Worm (Caenorhabditis elegans) whole organism, L4 larva: ENCODE data around the gene C08F8.3.

Experiments
- F10B5.3 ChIP-seq: sonication (generic microtip); optimal IDR thresholded peaks from 2 replicates; lab custom pipeline; 2016; ENCODE audit warnings: mild to moderate bottlenecking, missing genetic modification characterization, missing compliant biosample characterization
- F26F4.8 ChIP-seq: fragments of 200-800 bp; sonication (Bioruptor generic); conservative IDR thresholded peaks from 2 replicates; pipeline ENCODE4 v1.3.6; 2022; ENCODE audit warnings: missing genetic modification characterization, missing compliant biosample characterization
- T20F7.1 ChIP-seq: fragments of 200-800 bp; sonication (Bioruptor generic); optimal IDR thresholded peaks from 2 replicates; lab custom pipeline; 2018; ENCODE audit warnings: mild to moderate bottlenecking, missing genetic modification characterization, missing compliant biosample characterization
- Y105C5A.15 ChIP-seq: fragments of 200-800 bp; sonication (Bioruptor generic); IDR thresholded peaks from 2 replicates; pipeline ENCODE4 v1.3.6; 2022; ENCODE audit warnings: missing genetic modification characterization, missing compliant biosample characterization
- Y75B8A.6 ChIP-seq: fragments of 200-800 bp; sonication (Bioruptor generic); IDR thresholded peaks from 2 replicates; pipeline ENCODE4 v1.3.6; 2022; ENCODE audit warnings: missing genetic modification reagents, missing genetic modification characterization, missing compliant biosample characterization
- ZK337.2 ChIP-seq: fragments of 200-800 bp; sonication (Bioruptor generic); IDR thresholded peaks from 2 replicates; pipeline ENCODE4 v1.3.6; 2022; ENCODE audit warnings: missing genetic modification reagents, missing genetic modification characterization, missing compliant biosample characterization
- ZK546.5 ChIP-seq, 2 experiments: sonication (generic microtip); optimal IDR thresholded peaks; 2 replicates each; lab custom pipeline; 2017; ENCODE audit warnings: missing biosample characterization in 2 of 2, missing genetic modification characterization in 2 of 2
- aha-1 ChIP-seq: fragments of 150-350 bp; peaks from one replicate; lab custom pipeline; 2014; ENCODE audit warnings: missing biosample characterization, missing genetic modification characterization
- aly-2 ChIP-seq: sonication (generic microtip); optimal IDR thresholded peaks from 2 replicates; lab custom pipeline; 2018; ENCODE audit warnings: missing biosample characterization, missing genetic modification characterization
- ceh-20 ChIP-seq: fragments of 200-800 bp; sonication (Bioruptor generic); IDR thresholded peaks from 2 replicates; pipeline ENCODE4 v1.3.6; 2022; ENCODE audit warnings: missing genetic modification reagents, missing genetic modification characterization, missing compliant biosample characterization
- ceh-28 ChIP-seq: fragments of 150-350 bp; optimal IDR thresholded peaks from 2 replicates; lab custom pipeline; 2014; ENCODE audit warnings: missing biosample characterization, missing genetic modification reagents, missing genetic modification characterization
- ceh-32 ChIP-seq: sonication (generic microtip); optimal IDR thresholded peaks from 2 replicates; lab custom pipeline; 2016; ENCODE audit warnings: mild to moderate bottlenecking, missing genetic modification characterization, missing compliant biosample characterization; ENCODE audit not compliant: poor library complexity
- cey-2 ChIP-seq: sonication (generic microtip); optimal IDR thresholded peaks from 3 replicates; lab custom pipeline; 2017; ENCODE audit warnings: missing genetic modification characterization, mild to moderate bottlenecking, missing compliant biosample characterization, antibody characterized with exemption, borderline replicate concordance; ENCODE audit not compliant: insufficient read depth
- ctbp-1 ChIP-seq: fragments of 200-800 bp; sonication (Bioruptor generic); IDR thresholded peaks from 2 replicates; pipeline ENCODE4 v1.3.6; 2022; ENCODE audit warnings: missing genetic modification reagents, missing genetic modification characterization, missing compliant biosample characterization
- daf-19 ChIP-seq: fragments of 200-800 bp; sonication (Bioruptor generic); conservative IDR thresholded peaks from 2 replicates; pipeline ENCODE4 v1.3.6; 2022; ENCODE audit warnings: missing genetic modification characterization, missing compliant biosample characterization
- dmd-8 ChIP-seq: fragments of 200-800 bp; sonication (Bioruptor generic); IDR thresholded peaks from 2 replicates; pipeline ENCODE4 v1.3.6; 2022; ENCODE audit warnings: missing genetic modification characterization, missing compliant biosample characterization
- dmd-9 ChIP-seq: fragments of 200-800 bp; sonication (Bioruptor generic); IDR thresholded peaks from 2 replicates; pipeline ENCODE4 v1.3.6; 2022; ENCODE audit warnings: missing genetic modification reagents, missing genetic modification characterization, missing compliant biosample characterization
- dpl-1 ChIP-seq: fragments of 150-350 bp; optimal IDR thresholded peaks from 2 replicates; lab custom pipeline; 2014; ENCODE audit warnings: missing biosample characterization, missing genetic modification reagents, missing genetic modification characterization
- fkh-10 ChIP-seq: fragments of 150-350 bp; optimal IDR thresholded peaks from 2 replicates; lab custom pipeline; 2014; ENCODE audit warnings: missing biosample characterization, missing genetic modification reagents, missing genetic modification characterization
- hif-1 ChIP-seq, 2 experiments: sonication (generic microtip); optimal IDR thresholded peaks; 2 replicates each; lab custom pipeline; 2016 to 2017; ENCODE audit warnings: missing compliant biosample characterization in 2 of 2, missing genetic modification characterization in 2 of 2, missing genetic modification reagents in 2 of 2, missing genotype in 2 of 2, mild to moderate bottlenecking in 1 of 2
- lim-7 ChIP-seq: fragments of 200-800 bp; sonication (Bioruptor generic); IDR thresholded peaks from 2 replicates; pipeline ENCODE4 v1.3.6; 2022; ENCODE audit warnings: missing genetic modification characterization, missing compliant biosample characterization
- lin-1 ChIP-seq: fragments of 200-800 bp; sonication (Bioruptor generic); IDR thresholded peaks from 2 replicates; pipeline ENCODE4 v1.3.6; 2022; ENCODE audit warnings: missing genetic modification reagents, missing genetic modification characterization, missing compliant biosample characterization
- lin-15B ChIP-seq: fragments of 150-350 bp; sonication (generic microtip); optimal IDR thresholded peaks from 3 replicates; lab custom pipeline; 2014; ENCODE audit warnings: missing biosample characterization, missing genetic modification characterization
- lir-3 ChIP-seq: sonication (generic microtip); optimal IDR thresholded peaks from 2 replicates; lab custom pipeline; 2016; ENCODE audit warnings: mild to moderate bottlenecking, missing genetic modification characterization, missing compliant biosample characterization
- madf-5 ChIP-seq, 2 experiments: fragments of 200-800 bp; sonication (Bioruptor generic); IDR thresholded peaks; 2 replicates each; pipeline ENCODE4 v1.3.6; 2022; ENCODE audit warnings: missing compliant biosample characterization in 2 of 2, missing genetic modification characterization in 2 of 2
- mdt-29 ChIP-seq: fragments of 200-800 bp; sonication (Bioruptor generic); IDR thresholded peaks from 2 replicates; pipeline ENCODE4 v1.3.6; 2022; ENCODE audit warnings: missing genetic modification reagents, missing genetic modification characterization, missing compliant biosample characterization
- mep-1 ChIP-seq: fragments of 150-350 bp; sonication (generic microtip); optimal IDR thresholded peaks from 3 replicates; lab custom pipeline; 2014; ENCODE audit warnings: missing biosample characterization, missing genetic modification characterization
- mxl-3 ChIP-seq: fragments of 200-800 bp; sonication (Bioruptor generic); optimal IDR thresholded peaks from 2 replicates; lab custom pipeline; 2018; ENCODE audit warnings: mild to moderate bottlenecking, missing genetic modification characterization, missing compliant biosample characterization
- nhr-10 ChIP-seq: fragments of 150-350 bp; optimal IDR thresholded peaks from 2 replicates; lab custom pipeline; 2014; ENCODE audit warnings: missing biosample characterization, missing genetic modification characterization
- nhr-11 ChIP-seq: fragments of 150-350 bp; optimal IDR thresholded peaks from 2 replicates; lab custom pipeline; 2014; ENCODE audit warnings: missing biosample characterization, missing genetic modification characterization
- nhr-28 ChIP-seq: fragments of 150-350 bp; optimal IDR thresholded peaks from 2 replicates; lab custom pipeline; 2014; ENCODE audit warnings: missing biosample characterization, missing genetic modification characterization
- nhr-41 ChIP-seq: fragments of 200-800 bp; sonication (Bioruptor generic); IDR thresholded peaks from 2 replicates; pipeline ENCODE4 v1.3.6; 2022; ENCODE audit warnings: missing genetic modification reagents, missing genetic modification characterization, missing compliant biosample characterization
- nhr-42 ChIP-seq: fragments of 200-800 bp; sonication (Bioruptor generic); IDR thresholded peaks from 2 replicates; pipeline ENCODE4 v1.3.6; 2022; ENCODE audit warnings: missing genetic modification characterization, missing compliant biosample characterization
- pha-4 ChIP-seq, 2 experiments: fragments of 150-350 bp in 1 of 2; fragments of 200-800 bp in 1 of 2; sonication (Bioruptor generic) in 1 of 2; IDR thresholded peaks in 1 of 2; optimal IDR thresholded peaks in 1 of 2; 2 replicates each; pipeline versions ENCODE4 v1.3.6 to Lab custom; 2014 to 2022; ENCODE audit warnings: missing genetic modification characterization in 2 of 2, missing genetic modification reagents in 2 of 2, missing biosample characterization in 1 of 2, missing compliant biosample characterization in 1 of 2
- php-3 ChIP-seq: fragments of 200-800 bp; sonication (Bioruptor generic); IDR thresholded peaks from 2 replicates; pipeline ENCODE4 v1.3.6; 2022; ENCODE audit warnings: missing genetic modification reagents, missing genetic modification characterization, missing compliant biosample characterization
- rbr-2 ChIP-seq: sonication (generic microtip); optimal IDR thresholded peaks from 2 replicates; lab custom pipeline; 2016; ENCODE audit warnings: missing genotype, missing genetic modification characterization, missing compliant biosample characterization
- sdz-12 ChIP-seq: fragments of 200-800 bp; sonication (Bioruptor generic); optimal IDR thresholded peaks from 2 replicates; lab custom pipeline; 2018; ENCODE audit warnings: mild to moderate bottlenecking, missing genetic modification characterization, missing compliant biosample characterization
- snpc-1.2 ChIP-seq: fragments of 200-800 bp; sonication (Bioruptor generic); IDR thresholded peaks from 2 replicates; pipeline ENCODE4 v1.3.6; 2022; ENCODE audit warnings: missing genetic modification reagents, missing genetic modification characterization, missing compliant biosample characterization
- snpc-4 ChIP-seq: fragments of 150-350 bp; optimal IDR thresholded peaks from 2 replicates; lab custom pipeline; 2014; ENCODE audit warnings: missing biosample characterization, missing genetic modification characterization
- tra-1 ChIP-seq: fragments of 200-800 bp; sonication (Bioruptor generic); IDR thresholded peaks from 2 replicates; pipeline ENCODE4 v1.3.6; 2022; ENCODE audit warnings: missing genetic modification reagents, missing genetic modification characterization, missing compliant biosample characterization
- unc-130 ChIP-seq: sonication (generic microtip); optimal IDR thresholded peaks from 2 replicates; lab custom pipeline; 2016; ENCODE audit warnings: missing genetic modification reagents, missing genetic modification characterization, missing compliant biosample characterization
- vab-7 ChIP-seq: fragments of 200-800 bp; sonication (Bioruptor generic); IDR thresholded peaks from 2 replicates; pipeline ENCODE4 v1.3.6; 2022; ENCODE audit warnings: missing genetic modification reagents, missing genetic modification characterization, missing compliant biosample characterization
- zfp-3 ChIP-seq: fragments of 200-800 bp; sonication (Bioruptor generic); conservative IDR thresholded peaks from 2 replicates; pipeline ENCODE4 v1.3.6; 2022; ENCODE audit warnings: missing genetic modification reagents, missing genetic modification characterization, missing compliant biosample characterization
- zip-2 ChIP-seq: fragments of 150-350 bp; optimal IDR thresholded peaks from 2 replicates; lab custom pipeline; 2014; ENCODE audit warnings: missing biosample characterization, missing genetic modification characterization
- ztf-11 ChIP-seq: fragments of 150-350 bp; optimal IDR thresholded peaks from 2 replicates; lab custom pipeline; 2014; ENCODE audit warnings: missing biosample characterization, missing genetic modification characterization

C08F8.3 gene

ce11 chrIV:11156526-11156925 is 1.7 kb downstream of the C08F8.3 start:
- TF ChIP-seq snpc-1.2 (GFP tag; lab: Robert Waterston, UW) = no peak
- TF ChIP-seq lim-7 (GFP tag; lab: Robert Waterston, UW) = no peak
- no peak for TF ChIP-seq rbr-2 (tag; lab: Kevin White, UChicago)
- no peak for TF ChIP-seq F10B5.3 (tag; lab: Kevin White, UChicago)

ce11 chrIV:11159886-11160285 is 5.0 kb downstream of the C08F8.3 start, which contains the start of gene mboa-4:
Gene mboa-4, minus strand, starts transcription at chrIV:11159986.
- TF ChIP-seq nhr-28 (tag; lab: Kevin White, UChicago) = no peak
- no peak for TF ChIP-seq F26F4.8 (GFP tag; lab: Robert Waterston, UW)
- no peak for TF ChIP-seq cey-2 (tag; lab: Kevin White, UChicago)
- no peak for TF ChIP-seq Y105C5A.15 (GFP tag; lab: Robert Waterston, UW)
- no peak for TF ChIP-seq snpc-1.2 (GFP tag; lab: Robert Waterston, UW)
- TF ChIP-seq nhr-11 (tag; lab: Kevin White, UChicago) = no peak
- no peak for TF ChIP-seq aly-2
- TF ChIP-seq snpc-4 (tag; lab: Kevin White, UChicago) = no peak
- TF ChIP-seq, all 104 proteins: peak for 0

ce11 chrIV:11160707-11161106 is 5.9 kb downstream of the C08F8.3 start, which contains the start of gene C08F8.15:
Gene C08F8.15, minus strand, starts transcription at chrIV:11160807.
- TF ChIP-seq ZK337.2 (GFP tag; lab: Robert Waterston, UW) = no peak
- no peak for TF ChIP-seq lin-1 (GFP tag; lab: Robert Waterston, UW)
- no peak for TF ChIP-seq madf-5 (GFP tag; IDR thresholded peaks at IDR 0.05; lab: Robert Waterston, UW)
- TF ChIP-seq mxl-3 (GFP tag; lab: Kevin White, UChicago) = no peak
- no peak for TF ChIP-seq nhr-10 (tag; lab: Kevin White, UChicago)
- TF ChIP-seq sdz-12 (GFP tag; lab: Kevin White, UChicago) = no peak
- TF ChIP-seq unc-130 (GFP tag; lab: Kevin White, UChicago) = no peak
- TF ChIP-seq fkh-10 (GFP tag; lab: Kevin White, UChicago) = no peak
- no peak for TF ChIP-seq lin-15B (tag; lab: Kevin White, UChicago)
- TF ChIP-seq ceh-32 (tag; lab: Kevin White, UChicago) = no peak
- TF ChIP-seq hif-1 (tag; optimal IDR thresholded peaks at IDR 0.05; lab: Kevin White, UChicago) = no peak
- no peak for TF ChIP-seq ZK546.5 (tag; optimal IDR thresholded peaks at IDR 0.05; lab: Kevin White, UChicago)
- TF ChIP-seq dmd-9 (GFP tag; lab: Robert Waterston, UW) = no peak
- TF ChIP-seq snpc-4 (tag; lab: Kevin White, UChicago) = no peak
- TF ChIP-seq mep-1 (tag; lab: Kevin White, UChicago) = no peak
- no peak for TF ChIP-seq nhr-41
- TF ChIP-seq tra-1 (GFP tag; lab: Robert Waterston, UW) = no peak
- no peak for TF ChIP-seq zfp-3 (GFP tag; lab: Robert Waterston, UW)
- no peak for TF ChIP-seq nhr-42 (GFP tag; lab: Robert Waterston, UW)
- TF ChIP-seq, all 104 proteins: peak for 0

ce11 chrIV:11162451-11162850 is 7.6 kb downstream of the C08F8.3 start, which contains the start of gene fbxb-9:
Gene fbxb-9, minus strand, starts transcription at chrIV:11162551.
- TF ChIP-seq daf-19 (GFP tag; lab: Robert Waterston, UW) (no peak), ctbp-1 (GFP tag; lab: Robert Waterston, UW) (no peak), T20F7.1 (no peak), mdt-29 (GFP tag; lab: Robert Waterston, UW) (no peak), ceh-20 (GFP tag; lab: Robert Waterston, UW) (no peak), aha-1 (tag; lab: Kevin White, UChicago) (no peak), Y75B8A.6 (no peak), zip-2 (tag; lab: Kevin White, UChicago) (no peak), ZK546.5 (tag; optimal IDR thresholded peaks at IDR 0.05; lab: Kevin White, UChicago) (no peak), vab-7 (GFP tag; lab: Robert Waterston, UW) (no peak), ztf-11 (tag; lab: Kevin White, UChicago) (no peak), ceh-28 (no peak), lir-3 (tag; lab: Kevin White, UChicago) (no peak), dpl-1 (no peak), dmd-8 (no peak), pha-4 (GFP tag; IDR thresholded peaks at IDR 0.05; lab: Robert Waterston, UW) (no peak), pha-4 (tag; optimal IDR thresholded peaks at IDR 0.05; lab: Kevin White, UChicago) (no peak), F10B5.3 (tag; lab: Kevin White, UChicago) (no peak), php-3 (GFP tag; lab: Robert Waterston, UW) (no peak)
